Worm (Caenorhabditis elegans) whole organism, young adult: ENCODE data around the gene rps-21.

Experiments used
- B0019.2 ChIP-seq: fragments of 200-800 bp; sonication (Bioruptor generic); conservative IDR thresholded peaks from 2 replicates; pipeline ENCODE4 v1.3.6; 2022; ENCODE audit warnings: missing genetic modification reagents, missing genetic modification characterization, missing compliant biosample characterization
- F10E7.11 ChIP-seq: sonication (generic microtip); optimal IDR thresholded peaks from 2 replicates; lab custom pipeline; 2017; ENCODE audit warnings: mild to moderate bottlenecking, missing genetic modification characterization, moderate library complexity, missing compliant biosample characterization
- F33H1.4 ChIP-seq: fragments of 200-800 bp; sonication (Bioruptor generic); IDR thresholded peaks from 2 replicates; pipeline ENCODE4 v1.3.6; 2022; ENCODE audit warnings: missing genetic modification reagents, missing genetic modification characterization, missing compliant biosample characterization
- F52B5.7 ChIP-seq: sonication (generic microtip); optimal IDR thresholded peaks from 2 replicates; lab custom pipeline; 2016; ENCODE audit warnings: mild to moderate bottlenecking, missing genetic modification characterization, missing compliant biosample characterization
- F57C9.4 ChIP-seq: sonication (generic microtip); optimal IDR thresholded peaks from 2 replicates; lab custom pipeline; 2017; ENCODE audit warnings: mild to moderate bottlenecking, missing genetic modification characterization, missing compliant biosample characterization
- K12H6.12 ChIP-seq: fragments of 200-800 bp; sonication (Bioruptor generic); optimal IDR thresholded peaks from 2 replicates; lab custom pipeline; 2018; ENCODE audit warnings: mild to moderate bottlenecking, missing genetic modification characterization, missing compliant biosample characterization
- T07F8.4 ChIP-seq: sonication (generic microtip); optimal IDR thresholded peaks from 2 replicates; lab custom pipeline; 2016; ENCODE audit warnings: mild to moderate bottlenecking, missing genetic modification characterization, moderate library complexity, missing compliant biosample characterization
- Y53G8AR.9 ChIP-seq: fragments of 200-800 bp; sonication (Bioruptor generic); conservative IDR thresholded peaks from 2 replicates; pipeline ENCODE4 v1.3.6; 2022; ENCODE audit warnings: missing genetic modification reagents, missing genetic modification characterization, missing compliant biosample characterization
- Y95B8A.8 ChIP-seq: fragments of 200-800 bp; sonication (Bioruptor generic); IDR thresholded peaks from 2 replicates; pipeline ENCODE4 v1.3.6; 2022; ENCODE audit warnings: missing genetic modification reagents, missing genetic modification characterization, missing compliant biosample characterization
- ama-1 ChIP-seq, 3 experiments: fragments of 150-350 bp in 1 of 3; sonication (generic microtip) in 2 of 3; optimal IDR thresholded peaks; 2 replicates each; lab custom pipeline; 2014 to 2018; ENCODE audit warnings: missing biosample characterization in 2 of 3, missing genetic modification characterization in 2 of 3, missing genetic modification reagents in 2 of 3
- attf-5 ChIP-seq: fragments of 200-800 bp; sonication (Bioruptor generic); optimal IDR thresholded peaks from 2 replicates; lab custom pipeline; 2018; ENCODE audit warnings: mild to moderate bottlenecking, missing genetic modification characterization, missing compliant biosample characterization
- bed-2 ChIP-seq: fragments of 200-800 bp; sonication (Bioruptor generic); IDR thresholded peaks from 2 replicates; pipeline ENCODE4 v1.3.6; 2022; ENCODE audit warnings: missing genetic modification reagents, missing genetic modification characterization, missing compliant biosample characterization
- cebp-1 ChIP-seq, 2 experiments: fragments of 200-800 bp in 1 of 2; sonication (Bioruptor generic) in 1 of 2; sonication (generic microtip) in 1 of 2; IDR thresholded peaks in 1 of 2; optimal IDR thresholded peaks in 1 of 2; 2 replicates each; pipeline versions ENCODE4 v1.3.6 to Lab custom; 2017 to 2022; ENCODE audit warnings: missing compliant biosample characterization in 2 of 2, missing genetic modification characterization in 2 of 2, mild to moderate bottlenecking in 1 of 2, missing genetic modification reagents in 1 of 2, moderate library complexity in 1 of 2
- ceh-40 ChIP-seq: fragments of 200-800 bp; sonication (Bioruptor generic); IDR thresholded peaks from 2 replicates; pipeline ENCODE4 v1.3.6; 2022; ENCODE audit warnings: missing genetic modification characterization, missing compliant biosample characterization
- ceh-58 ChIP-seq: fragments of 200-800 bp; sonication (Bioruptor generic); IDR thresholded peaks from 2 replicates; pipeline ENCODE4 v1.3.6; 2022; ENCODE audit warnings: missing genetic modification characterization, missing compliant biosample characterization
- ceh-91 ChIP-seq: fragments of 200-800 bp; sonication (Bioruptor generic); IDR thresholded peaks from 2 replicates; pipeline ENCODE4 v1.3.6; 2022; ENCODE audit warnings: missing genetic modification reagents, missing genetic modification characterization, missing compliant biosample characterization
- dpl-1 ChIP-seq: fragments of 150-350 bp; optimal IDR thresholded peaks from 2 replicates; lab custom pipeline; 2014; ENCODE audit warnings: missing biosample characterization, missing genetic modification reagents, missing genetic modification characterization
- fkh-3 ChIP-seq: sonication (generic microtip); optimal IDR thresholded peaks from 2 replicates; lab custom pipeline; 2016; ENCODE audit warnings: mild to moderate bottlenecking, missing genetic modification characterization, missing compliant biosample characterization
- hlh-12 ChIP-seq: sonication (generic microtip); optimal IDR thresholded peaks from 2 replicates; lab custom pipeline; 2016; ENCODE audit warnings: missing genetic modification characterization, missing compliant biosample characterization
- hmg-1.2 ChIP-seq: fragments of 200-800 bp; sonication (Bioruptor generic); IDR thresholded peaks from 2 replicates; pipeline ENCODE4 v1.3.6; 2022; ENCODE audit warnings: missing genetic modification reagents, missing genetic modification characterization, missing compliant biosample characterization
- hrde-1 ChIP-seq: sonication (generic microtip); optimal IDR thresholded peaks from 2 replicates; lab custom pipeline; 2016; ENCODE audit warnings: missing genetic modification characterization, mild to moderate bottlenecking, missing compliant biosample characterization, moderate library complexity, missing genotype, missing genetic modification reagents, borderline replicate concordance
- lsy-27 ChIP-seq: sonication (generic microtip); optimal IDR thresholded peaks from 2 replicates; lab custom pipeline; 2017; ENCODE audit warnings: missing genetic modification characterization, mild to moderate bottlenecking, missing compliant biosample characterization, antibody characterized with exemption, missing genotype, borderline replicate concordance; ENCODE audit not compliant: insufficient read depth
- madf-3 ChIP-seq: fragments of 200-800 bp; sonication (Bioruptor generic); IDR thresholded peaks from 2 replicates; pipeline ENCODE4 v1.3.6; 2022; ENCODE audit warnings: missing genetic modification reagents, missing genetic modification characterization, missing compliant biosample characterization
- mcd-1 ChIP-seq: fragments of 200-800 bp; sonication (Bioruptor generic); IDR thresholded peaks from 2 replicates; pipeline ENCODE4 v1.3.6; 2022; ENCODE audit warnings: missing genetic modification reagents, missing genetic modification characterization, missing compliant biosample characterization
- mel-28 ChIP-seq: sonication (generic microtip); optimal IDR thresholded peaks from 2 replicates; lab custom pipeline; 2016; ENCODE audit warnings: borderline replicate concordance, mild to moderate bottlenecking, missing genetic modification characterization, missing compliant biosample characterization
- mes-4 ChIP-seq: sonication (generic microtip); optimal IDR thresholded peaks from 2 replicates; lab custom pipeline; 2016; ENCODE audit warnings: missing genotype, missing genetic modification characterization, missing compliant biosample characterization
- nfya-1 ChIP-seq: sonication (generic microtip); optimal IDR thresholded peaks from 2 replicates; lab custom pipeline; 2017; ENCODE audit warnings: antibody characterized with exemption, missing compliant biosample characterization, missing genetic modification characterization, borderline replicate concordance; ENCODE audit not compliant: insufficient read depth
- nhr-80 ChIP-seq: sonication (generic microtip); optimal IDR thresholded peaks from 2 replicates; lab custom pipeline; 2016; ENCODE audit warnings: missing genetic modification characterization, missing compliant biosample characterization
- sdz-38 ChIP-seq: sonication (generic microtip); optimal IDR thresholded peaks from 2 replicates; lab custom pipeline; 2016; ENCODE audit warnings: missing genotype, missing genetic modification characterization, missing compliant biosample characterization
- snpc-1.3 ChIP-seq: sonication (generic microtip); optimal IDR thresholded peaks from 2 replicates; lab custom pipeline; 2017; ENCODE audit warnings: missing genetic modification characterization, mild to moderate bottlenecking, missing compliant biosample characterization, antibody characterized with exemption, moderate library complexity, missing genotype, missing genetic modification reagents; ENCODE audit not compliant: insufficient read depth
- sptf-2 ChIP-seq: fragments of 200-800 bp; sonication (Bioruptor generic); optimal IDR thresholded peaks from 2 replicates; lab custom pipeline; 2018; ENCODE audit warnings: mild to moderate bottlenecking, missing genetic modification characterization, missing compliant biosample characterization
- tbp1 ChIP-seq: fragments of 200-800 bp; sonication (Bioruptor generic); optimal IDR thresholded peaks from 2 replicates; lab custom pipeline; 2018; ENCODE audit warnings: mild to moderate bottlenecking, missing genetic modification characterization, missing compliant biosample characterization
- zfh-2 ChIP-seq: fragments of 200-800 bp; sonication (Bioruptor generic); conservative IDR thresholded peaks from 2 replicates; pipeline ENCODE4 v1.3.6; 2022; ENCODE audit warnings: missing genetic modification reagents, missing genetic modification characterization, missing compliant biosample characterization
- ztf-22 ChIP-seq: fragments of 200-800 bp; sonication (Bioruptor generic); optimal IDR thresholded peaks from 2 replicates; lab custom pipeline; 2018; ENCODE audit warnings: mild to moderate bottlenecking, missing genetic modification characterization, moderate library complexity, missing compliant biosample characterization
- ztf-26 ChIP-seq: sonication (generic microtip); optimal IDR thresholded peaks from 2 replicates; lab custom pipeline; 2017; ENCODE audit warnings: missing genetic modification characterization, missing compliant biosample characterization
- ztf-28 ChIP-seq: fragments of 200-800 bp; sonication (Bioruptor generic); IDR thresholded peaks from 2 replicates; pipeline ENCODE4 v1.3.6; 2022; ENCODE audit warnings: missing genetic modification reagents, missing genetic modification characterization, missing compliant biosample characterization

rps-21 gene

ce11 chrIII:7189581-7190128, at the start of gene rps-21 (continued):
- no peak for TF ChIP-seq nfya-1 (tag; lab: Kevin White, UChicago)
- peak; percentile 47 for TF ChIP-seq tbp1 (GFP tag; lab: Kevin White, UChicago)
- peak; percentile 62 for TF ChIP-seq attf-5 (GFP tag; lab: Kevin White, UChicago)
- TF ChIP-seq F57C9.4 (tag; lab: Kevin White, UChicago), result no peak
- TF ChIP-seq ztf-28, result no peak
- TF ChIP-seq hmg-1.2, result peak; percentile 89
- no peak for TF ChIP-seq ceh-40
- TF ChIP-seq nhr-80 (tag; lab: Kevin White, UChicago), result peak; percentile 42
- no peak for TF ChIP-seq zfh-2 (GFP tag; lab: Robert Waterston, UW)
- TF ChIP-seq mel-28 (tag; lab: Kevin White, UChicago), result no peak
- TF ChIP-seq ceh-58 (GFP tag; lab: Robert Waterston, UW), result no peak
- 0 out of 2 replicates have a peak, but pooled peaks have one; percentile 14 for TF ChIP-seq Y53G8AR.9
- TF ChIP-seq lsy-27 (tag; lab: Kevin White, UChicago), result no peak
- TF ChIP-seq ama-1 (optimal IDR thresholded peaks at IDR 0.05; lab: Kevin White, UChicago), result no peak
- TF ChIP-seq ama-1 (GFP tag; optimal IDR thresholded peaks at IDR 0.05; lab: Kevin White, UChicago), result no peak
- no peak for TF ChIP-seq mes-4 (tag; lab: Kevin White, UChicago)
- TF ChIP-seq T07F8.4 (tag; lab: Kevin White, UChicago), result no peak
- TF ChIP-seq madf-3 (GFP tag; lab: Robert Waterston, UW), result 0 out of 2 replicates have a peak, but pooled peaks have one; percentile 16
- TF ChIP-seq F10E7.11 (tag; lab: Kevin White, UChicago), result no peak
- TF ChIP-seq sptf-2, result no peak
- no peak for TF ChIP-seq fkh-3 (tag; lab: Kevin White, UChicago)
- no peak for TF ChIP-seq bed-2
- TF ChIP-seq B0019.2 (GFP tag; lab: Robert Waterston, UW), result 0 out of 2 replicates have a peak, but pooled peaks have one; percentile 47
- TF ChIP-seq ztf-26 (tag; lab: Kevin White, UChicago), result no peak
- TF ChIP-seq mcd-1 (GFP tag; lab: Robert Waterston, UW), result peak; percentile 77
- peak; percentile 94 for TF ChIP-seq F33H1.4
- TF ChIP-seq hrde-1 (tag; lab: Kevin White, UChicago), result no peak
- peak; percentile 67; the same call in 1 of the 2 replicates for TF ChIP-seq Y95B8A.8 (GFP tag; lab: Robert Waterston, UW)
- TF ChIP-seq hlh-12 (tag; lab: Kevin White, UChicago), result no peak
- peak; percentile 21; the same call in 1 of the 2 replicates for TF ChIP-seq ceh-91 (GFP tag; lab: Robert Waterston, UW)
- TF ChIP-seq snpc-1.3 (tag; lab: Kevin White, UChicago), result peak; percentile 26
- TF ChIP-seq ztf-22 (GFP tag; lab: Kevin White, UChicago), result no peak
- TF ChIP-seq dpl-1 (GFP tag; lab: Kevin White, UChicago), result peak; percentile 51
- peak; percentile 21 for TF ChIP-seq K12H6.12

DNA sequence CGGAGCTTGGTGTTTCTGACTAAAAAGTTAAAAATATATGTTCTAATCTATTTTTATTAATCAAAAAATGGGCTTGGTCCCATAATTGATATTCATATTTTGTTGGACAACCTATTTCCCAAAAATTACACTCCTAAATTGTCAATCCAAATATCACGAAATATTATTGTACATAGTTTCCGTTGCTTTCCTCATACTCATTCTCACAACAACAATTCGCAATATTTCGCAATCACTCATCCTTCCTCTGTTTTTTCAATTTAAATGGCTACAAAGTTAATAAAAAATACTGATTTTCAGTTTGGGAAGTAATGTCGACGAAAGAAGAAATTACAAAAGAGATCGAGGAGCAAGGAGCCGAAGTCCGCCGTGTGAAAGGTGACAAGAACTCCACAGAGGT, 49.3 kb upstream of the rps-21 start, which contains the start of gene pars-1:
Gene pars-1, plus strand, starts transcription at position 301 of the 400 bp plus-strand sequence.
- TF ChIP-seq F52B5.7 (tag; lab: Kevin White, UChicago) (no peak), cebp-1 (GFP tag; IDR thresholded peaks at IDR 0.05; lab: Robert Waterston, UW) (no peak), cebp-1 (tag; optimal IDR thresholded peaks at IDR 0.05; lab: Kevin White, UChicago) (peak; percentile 89), sdz-38 (tag; lab: Kevin White, UChicago) (no peak)
- TF ChIP-seq, all 124 proteins: peak for 1
